Worm (Caenorhabditis elegans) whole organism, young adult: ENCODE data around the gene gro-1.

Experiments used
- B0336.3 ChIP-seq: fragments of 200-800 bp; sonication (Bioruptor generic); IDR thresholded peaks from 2 replicates; pipeline ENCODE4 v1.3.6; 2022; ENCODE audit warnings: missing genetic modification characterization, missing compliant biosample characterization
- C06A6.2 ChIP-seq: fragments of 200-800 bp; sonication (Bioruptor generic); conservative IDR thresholded peaks from 2 replicates; pipeline ENCODE4 v1.3.6; 2022; ENCODE audit warnings: missing genetic modification characterization, missing compliant biosample characterization
- C17E4.6 ChIP-seq: fragments of 200-800 bp; sonication (Bioruptor generic); IDR thresholded peaks from 2 replicates; pipeline ENCODE4 v1.3.6; 2022; ENCODE audit warnings: missing genetic modification reagents, missing genetic modification characterization, missing compliant biosample characterization
- F10E7.11 ChIP-seq: sonication (generic microtip); optimal IDR thresholded peaks from 2 replicates; lab custom pipeline; 2017; ENCODE audit warnings: mild to moderate bottlenecking, missing genetic modification characterization, moderate library complexity, missing compliant biosample characterization
- F37B4.10 ChIP-seq: fragments of 200-800 bp; sonication (Bioruptor generic); IDR thresholded peaks from 2 replicates; pipeline ENCODE4 v1.3.6; 2022; ENCODE audit warnings: missing genetic modification characterization, missing compliant biosample characterization
- F55B11.4 ChIP-seq: sonication (generic microtip); optimal IDR thresholded peaks from 2 replicates; lab custom pipeline; 2016; ENCODE audit warnings: missing compliant biosample characterization, missing genetic modification characterization, borderline replicate concordance; ENCODE audit not compliant: insufficient read depth
- K11D2.4 ChIP-seq: fragments of 200-800 bp; sonication (Bioruptor generic); IDR thresholded peaks from 2 replicates; pipeline ENCODE4 v1.3.6; 2022; ENCODE audit warnings: missing genetic modification reagents, missing genetic modification characterization, missing compliant biosample characterization
- K12H6.12 ChIP-seq: fragments of 200-800 bp; sonication (Bioruptor generic); optimal IDR thresholded peaks from 2 replicates; lab custom pipeline; 2018; ENCODE audit warnings: mild to moderate bottlenecking, missing genetic modification characterization, missing compliant biosample characterization
- T07F8.4 ChIP-seq: sonication (generic microtip); optimal IDR thresholded peaks from 2 replicates; lab custom pipeline; 2016; ENCODE audit warnings: mild to moderate bottlenecking, missing genetic modification characterization, moderate library complexity, missing compliant biosample characterization
- T26A5.8 ChIP-seq: sonication (generic microtip); optimal IDR thresholded peaks from 2 replicates; lab custom pipeline; 2016; ENCODE audit warnings: missing genetic modification characterization, missing compliant biosample characterization
- Y95B8A.8 ChIP-seq: fragments of 200-800 bp; sonication (Bioruptor generic); IDR thresholded peaks from 2 replicates; pipeline ENCODE4 v1.3.6; 2022; ENCODE audit warnings: missing genetic modification reagents, missing genetic modification characterization, missing compliant biosample characterization
- akir-1 ChIP-seq: fragments of 200-800 bp; sonication (Bioruptor generic); optimal IDR thresholded peaks from 2 replicates; lab custom pipeline; 2018; ENCODE audit warnings: mild to moderate bottlenecking, missing genetic modification characterization, moderate library complexity, missing compliant biosample characterization
- ama-1 ChIP-seq, 3 experiments: fragments of 150-350 bp in 1 of 3; sonication (generic microtip) in 2 of 3; optimal IDR thresholded peaks; 2 replicates each; lab custom pipeline; 2014 to 2018; ENCODE audit warnings: missing biosample characterization in 2 of 3, missing genetic modification characterization in 2 of 3, missing genetic modification reagents in 2 of 3
- aptf-3 ChIP-seq: fragments of 200-800 bp; sonication (Bioruptor generic); IDR thresholded peaks from 2 replicates; pipeline ENCODE4 v1.3.6; 2022; ENCODE audit warnings: missing genetic modification characterization, missing compliant biosample characterization
- athp-1 ChIP-seq: sonication (generic microtip); optimal IDR thresholded peaks from 2 replicates; lab custom pipeline; 2017; ENCODE audit warnings: mild to moderate bottlenecking, missing genetic modification characterization, missing compliant biosample characterization
- attf-3 ChIP-seq: fragments of 200-800 bp; sonication (Bioruptor generic); conservative IDR thresholded peaks from 2 replicates; pipeline ENCODE4 v1.3.6; 2022; ENCODE audit warnings: missing genetic modification reagents, missing genetic modification characterization, missing compliant biosample characterization
- ceh-100 ChIP-seq: fragments of 200-800 bp; sonication (Bioruptor generic); IDR thresholded peaks from 2 replicates; pipeline ENCODE4 v1.3.6; 2022; ENCODE audit warnings: missing genetic modification reagents, missing genetic modification characterization, missing compliant biosample characterization
- ceh-40 ChIP-seq: fragments of 200-800 bp; sonication (Bioruptor generic); IDR thresholded peaks from 2 replicates; pipeline ENCODE4 v1.3.6; 2022; ENCODE audit warnings: missing genetic modification characterization, missing compliant biosample characterization
- ceh-58 ChIP-seq: fragments of 200-800 bp; sonication (Bioruptor generic); IDR thresholded peaks from 2 replicates; pipeline ENCODE4 v1.3.6; 2022; ENCODE audit warnings: missing genetic modification characterization, missing compliant biosample characterization
- dpff-1 ChIP-seq: sonication (generic microtip); optimal IDR thresholded peaks from 2 replicates; lab custom pipeline; 2017; ENCODE audit warnings: mild to moderate bottlenecking, missing genetic modification characterization, missing compliant biosample characterization
- dpl-1 ChIP-seq: fragments of 150-350 bp; optimal IDR thresholded peaks from 2 replicates; lab custom pipeline; 2014; ENCODE audit warnings: missing biosample characterization, missing genetic modification reagents, missing genetic modification characterization
- egl-44 ChIP-seq: fragments of 200-800 bp; sonication (Bioruptor generic); IDR thresholded peaks from 2 replicates; pipeline ENCODE4 v1.3.6; 2022; ENCODE audit warnings: missing genetic modification reagents, missing genetic modification characterization, missing compliant biosample characterization
- egrh-3 ChIP-seq: fragments of 200-800 bp; sonication (Bioruptor generic); IDR thresholded peaks from 2 replicates; pipeline ENCODE4 v1.3.6; 2022; ENCODE audit warnings: missing genetic modification reagents, missing genetic modification characterization, missing compliant biosample characterization
- ets-4 ChIP-seq: fragments of 200-800 bp; sonication (Bioruptor generic); optimal IDR thresholded peaks from 2 replicates; lab custom pipeline; 2018; ENCODE audit warnings: mild to moderate bottlenecking, missing genetic modification characterization, missing compliant biosample characterization
- fkh-3 ChIP-seq: sonication (generic microtip); optimal IDR thresholded peaks from 2 replicates; lab custom pipeline; 2016; ENCODE audit warnings: mild to moderate bottlenecking, missing genetic modification characterization, missing compliant biosample characterization
- gei-17 ChIP-seq: fragments of 200-800 bp; sonication (Bioruptor generic); optimal IDR thresholded peaks from 2 replicates; lab custom pipeline; 2018; ENCODE audit warnings: mild to moderate bottlenecking, missing genetic modification characterization, missing compliant biosample characterization
- hlh-12 ChIP-seq: sonication (generic microtip); optimal IDR thresholded peaks from 2 replicates; lab custom pipeline; 2016; ENCODE audit warnings: missing genetic modification characterization, missing compliant biosample characterization
- lin-35 ChIP-seq, 3 experiments: fragments of 150-350 bp in 2 of 3; sonication (generic microtip) in 1 of 3; optimal IDR thresholded peaks; 2 replicates each; lab custom pipeline; 2014 to 2018; ENCODE audit warnings: missing biosample characterization in 3 of 3, missing genetic modification characterization in 3 of 3, missing genetic modification reagents in 3 of 3
- lin-54 ChIP-seq: fragments of 200-800 bp; sonication (Bioruptor generic); optimal IDR thresholded peaks from 2 replicates; lab custom pipeline; 2018; ENCODE audit warnings: mild to moderate bottlenecking, missing genetic modification characterization, missing compliant biosample characterization
- lsy-27 ChIP-seq: sonication (generic microtip); optimal IDR thresholded peaks from 2 replicates; lab custom pipeline; 2017; ENCODE audit warnings: missing genetic modification characterization, mild to moderate bottlenecking, missing compliant biosample characterization, antibody characterized with exemption, missing genotype, borderline replicate concordance; ENCODE audit not compliant: insufficient read depth
- madf-10 ChIP-seq: sonication (generic microtip); optimal IDR thresholded peaks from 2 replicates; lab custom pipeline; 2016; ENCODE audit warnings: mild to moderate bottlenecking, missing genetic modification characterization, missing compliant biosample characterization
- madf-3 ChIP-seq: fragments of 200-800 bp; sonication (Bioruptor generic); IDR thresholded peaks from 2 replicates; pipeline ENCODE4 v1.3.6; 2022; ENCODE audit warnings: missing genetic modification reagents, missing genetic modification characterization, missing compliant biosample characterization
- madf-6 ChIP-seq: fragments of 200-800 bp; sonication (Bioruptor generic); IDR thresholded peaks from 2 replicates; pipeline ENCODE4 v1.3.6; 2022; ENCODE audit warnings: missing genetic modification reagents, missing genetic modification characterization, missing compliant biosample characterization
- mxl-1 ChIP-seq: sonication (generic microtip); optimal IDR thresholded peaks from 2 replicates; lab custom pipeline; 2016; ENCODE audit warnings: missing genetic modification characterization, missing compliant biosample characterization
- nhr-179 ChIP-seq: sonication (generic microtip); optimal IDR thresholded peaks from 2 replicates; lab custom pipeline; 2016; ENCODE audit warnings: mild to moderate bottlenecking, missing genetic modification characterization, missing compliant biosample characterization
- nhr-27 ChIP-seq: fragments of 200-800 bp; sonication (Bioruptor generic); optimal IDR thresholded peaks from 2 replicates; lab custom pipeline; 2018; ENCODE audit warnings: mild to moderate bottlenecking, missing genetic modification characterization, moderate library complexity, missing compliant biosample characterization
- nhr-90 ChIP-seq: sonication (generic microtip); optimal IDR thresholded peaks from 2 replicates; lab custom pipeline; 2016; ENCODE audit warnings: missing genotype, mild to moderate bottlenecking, missing genetic modification characterization, missing compliant biosample characterization
- rcor-1 ChIP-seq: fragments of 200-800 bp; sonication (Bioruptor generic); IDR thresholded peaks from 2 replicates; pipeline ENCODE4 v1.3.6; 2022; ENCODE audit warnings: missing genetic modification reagents, missing genetic modification characterization, missing compliant biosample characterization
- repo-1 ChIP-seq: sonication (generic microtip); optimal IDR thresholded peaks from 2 replicates; lab custom pipeline; 2017; ENCODE audit warnings: mild to moderate bottlenecking, missing genetic modification characterization, missing compliant biosample characterization
- sdz-38 ChIP-seq: sonication (generic microtip); optimal IDR thresholded peaks from 2 replicates; lab custom pipeline; 2016; ENCODE audit warnings: missing genotype, missing genetic modification characterization, missing compliant biosample characterization
- sea-2 ChIP-seq: fragments of 200-800 bp; sonication (Bioruptor generic); IDR thresholded peaks from 2 replicates; pipeline ENCODE4 v1.3.6; 2022; ENCODE audit warnings: missing genetic modification characterization, missing compliant biosample characterization
- snpc-1.1 ChIP-seq: sonication (generic microtip); optimal IDR thresholded peaks from 2 replicates; lab custom pipeline; 2017; ENCODE audit warnings: missing genetic modification characterization, mild to moderate bottlenecking, missing compliant biosample characterization, antibody characterized with exemption, moderate library complexity, missing genotype, missing genetic modification reagents; ENCODE audit not compliant: insufficient read depth
- snpc-1.3 ChIP-seq: sonication (generic microtip); optimal IDR thresholded peaks from 2 replicates; lab custom pipeline; 2017; ENCODE audit warnings: missing genetic modification characterization, mild to moderate bottlenecking, missing compliant biosample characterization, antibody characterized with exemption, moderate library complexity, missing genotype, missing genetic modification reagents; ENCODE audit not compliant: insufficient read depth
- somi-1 ChIP-seq: fragments of 200-800 bp; sonication (Bioruptor generic); optimal IDR thresholded peaks from 2 replicates; lab custom pipeline; 2018; ENCODE audit warnings: mild to moderate bottlenecking, missing genetic modification characterization, missing compliant biosample characterization
- sptf-2 ChIP-seq: fragments of 200-800 bp; sonication (Bioruptor generic); optimal IDR thresholded peaks from 2 replicates; lab custom pipeline; 2018; ENCODE audit warnings: mild to moderate bottlenecking, missing genetic modification characterization, missing compliant biosample characterization
- tbx-9 ChIP-seq: sonication (generic microtip); optimal IDR thresholded peaks from 2 replicates; lab custom pipeline; 2016; ENCODE audit warnings: borderline replicate concordance, missing genetic modification characterization, inconsistent platforms, missing compliant biosample characterization
- unc-130 ChIP-seq: sonication (generic microtip); optimal IDR thresholded peaks from 2 replicates; lab custom pipeline; 2016; ENCODE audit warnings: missing genetic modification reagents, missing genetic modification characterization, missing compliant biosample characterization
- zfh-2 ChIP-seq: fragments of 200-800 bp; sonication (Bioruptor generic); conservative IDR thresholded peaks from 2 replicates; pipeline ENCODE4 v1.3.6; 2022; ENCODE audit warnings: missing genetic modification reagents, missing genetic modification characterization, missing compliant biosample characterization
- ztf-28 ChIP-seq: fragments of 200-800 bp; sonication (Bioruptor generic); IDR thresholded peaks from 2 replicates; pipeline ENCODE4 v1.3.6; 2022; ENCODE audit warnings: missing genetic modification reagents, missing genetic modification characterization, missing compliant biosample characterization

gro-1 gene

DNA sequence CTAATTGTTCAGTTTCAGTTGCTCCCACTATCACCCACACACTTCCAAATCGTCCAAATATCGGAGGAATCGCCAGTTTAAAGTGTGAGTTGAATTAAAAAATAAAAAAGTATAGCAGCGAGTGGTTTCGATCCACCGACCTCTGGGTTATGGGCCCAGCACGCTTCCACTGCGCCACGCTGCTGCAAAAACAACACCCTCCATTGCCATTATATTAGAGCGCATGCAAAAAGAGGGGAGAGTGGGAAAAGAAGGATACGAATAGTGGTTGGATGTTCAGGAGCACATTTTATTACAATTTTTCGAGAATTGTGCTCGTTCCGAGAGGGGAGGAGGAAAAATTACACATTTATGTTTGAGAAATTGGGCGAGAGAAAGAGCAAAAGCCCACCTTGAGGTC lies 30.0 kb downstream of the gro-1 start (continued):
- TF ChIP-seq T26A5.8 (tag; lab: Kevin White, UChicago) (no peak), madf-6 (GFP tag; lab: Robert Waterston, UW) (no peak), ztf-28 (GFP tag; lab: Robert Waterston, UW) (0 out of 2 replicates have a peak, but pooled peaks have one; percentile 41), sdz-38 (tag; lab: Kevin White, UChicago) (peak; percentile 14), repo-1 (tag; lab: Kevin White, UChicago) (peak; percentile 73), tbx-9 (tag; lab: Kevin White, UChicago) (no peak), rcor-1 (GFP tag; lab: Robert Waterston, UW) (peak; percentile 53), somi-1 (GFP tag; lab: Kevin White, UChicago) (peak; percentile 80), F37B4.10 (GFP tag; lab: Robert Waterston, UW) (no peak), unc-130 (GFP tag; lab: Kevin White, UChicago) (peak; percentile 47), egl-44 (GFP tag; lab: Robert Waterston, UW) (peak; percentile 70), madf-3 (GFP tag; lab: Robert Waterston, UW) (no peak), ceh-100 (GFP tag; lab: Robert Waterston, UW) (peak; percentile 66), sea-2 (GFP tag; lab: Robert Waterston, UW) (no peak), snpc-1.3 (tag; lab: Kevin White, UChicago) (peak; percentile 80), snpc-1.1 (tag; lab: Kevin White, UChicago) (peak; percentile 24), C06A6.2 (GFP tag; lab: Robert Waterston, UW) (0 out of 2 replicates have a peak, but pooled peaks have one; percentile 39), K12H6.12 (tag; lab: Kevin White, UChicago) (peak; percentile 71), dpl-1 (GFP tag; lab: Kevin White, UChicago) (peak; percentile 28), ama-1 (optimal IDR thresholded peaks at IDR 0.05; lab: Kevin White, UChicago) (no peak), ama-1 (GFP tag; optimal IDR thresholded peaks at IDR 0.05; lab: Kevin White, UChicago) (peak; percentile 44 to 86), sptf-2 (GFP tag; lab: Kevin White, UChicago) (peak; percentile 34), Y95B8A.8 (GFP tag; lab: Robert Waterston, UW) (no peak), F55B11.4 (tag; lab: Kevin White, UChicago) (no peak), dpff-1 (tag; lab: Kevin White, UChicago) (no peak), akir-1 (no peak), zfh-2 (GFP tag; lab: Robert Waterston, UW) (no peak), F10E7.11 (tag; lab: Kevin White, UChicago) (peak; percentile 57), hlh-12 (tag; lab: Kevin White, UChicago) (peak; percentile 22), nhr-27 (tag; lab: Kevin White, UChicago) (no peak), aptf-3 (GFP tag; lab: Robert Waterston, UW) (no peak), C17E4.6 (GFP tag; lab: Robert Waterston, UW) (no peak), B0336.3 (GFP tag; lab: Robert Waterston, UW) (no peak), fkh-3 (tag; lab: Kevin White, UChicago) (no peak), mxl-1 (tag; lab: Kevin White, UChicago) (peak; percentile 81), madf-10 (peak; percentile 59), ceh-58 (GFP tag; lab: Robert Waterston, UW) (0 out of 2 replicates have a peak, but pooled peaks have one; percentile 55), K11D2.4 (GFP tag; lab: Robert Waterston, UW) (no peak), gei-17 (GFP tag; lab: Kevin White, UChicago) (no peak), nhr-90 (tag; lab: Kevin White, UChicago) (no peak), nhr-179 (tag; lab: Kevin White, UChicago) (peak; percentile 5), lsy-27 (tag; lab: Kevin White, UChicago) (no peak), lin-54 (GFP tag; lab: Kevin White, UChicago) (no peak), egrh-3 (GFP tag; lab: Robert Waterston, UW) (0 out of 2 replicates have a peak, but pooled peaks have one; percentile 29), ceh-40 (GFP tag; lab: Robert Waterston, UW) (peak; percentile 87), ets-4 (peak; percentile 62), T07F8.4 (tag; lab: Kevin White, UChicago) (peak; percentile 26), lin-35 (GFP tag; optimal IDR thresholded peaks at IDR 0.05; lab: Kevin White, UChicago) (peak in 1 of 3 experiments; percentile 68), athp-1 (peak; percentile 79), attf-3 (GFP tag; lab: Robert Waterston, UW) (peak; percentile 34; the same call in 1 of the 2 replicates)
